Worm (Caenorhabditis elegans) whole organism, early embryonic: Measurements from ENCODE around the gene ntl-3.

Experiments
- B0310.2 ChIP-seq: sonication (generic microtip); optimal IDR thresholded peaks from 2 replicates; lab custom pipeline; 2016; ENCODE audit warnings: mild to moderate bottlenecking, missing genetic modification characterization, missing compliant biosample characterization
- F13C5.2 ChIP-seq: sonication (generic microtip); optimal IDR thresholded peaks from 2 replicates; lab custom pipeline; 2017; ENCODE audit warnings: mild to moderate bottlenecking, missing genetic modification characterization, inconsistent platforms, missing compliant biosample characterization
- aly-1 ChIP-seq: sonication (generic microtip); optimal IDR thresholded peaks from 2 replicates; lab custom pipeline; 2016; ENCODE audit warnings: missing genetic modification characterization, missing compliant biosample characterization
- ama-1 ChIP-seq: fragments of 150-350 bp; optimal IDR thresholded peaks from 2 replicates; lab custom pipeline; 2014
- ceh-13 ChIP-seq: fragments of 200-800 bp; sonication (Bioruptor generic); optimal IDR thresholded peaks from 2 replicates; lab custom pipeline; 2018; ENCODE audit warnings: mild to moderate bottlenecking, missing genetic modification characterization, missing compliant biosample characterization
- ceh-36 ChIP-seq: sonication (generic microtip); optimal IDR thresholded peaks from 2 replicates; lab custom pipeline; 2016; ENCODE audit warnings: missing genetic modification characterization, inconsistent platforms, missing compliant biosample characterization
- ets-7 ChIP-seq: sonication (generic microtip); optimal IDR thresholded peaks from 2 replicates; lab custom pipeline; 2016; ENCODE audit warnings: missing genotype, missing genetic modification characterization, missing compliant biosample characterization
- flt-1 ChIP-seq: fragments of 200-800 bp; sonication (Bioruptor generic); IDR thresholded peaks from 2 replicates; pipeline ENCODE4 v1.3.6; 2022; ENCODE audit warnings: missing genetic modification characterization, missing compliant biosample characterization
- hmbx-1 ChIP-seq: sonication (generic microtip); optimal IDR thresholded peaks from 2 replicates; lab custom pipeline; 2016; ENCODE audit warnings: mild to moderate bottlenecking, missing genetic modification characterization, missing compliant biosample characterization
- hmg-4 ChIP-seq: fragments of 200-800 bp; sonication (Bioruptor generic); optimal IDR thresholded peaks from 2 replicates; lab custom pipeline; 2018; ENCODE audit warnings: mild to moderate bottlenecking, missing genetic modification characterization, missing compliant biosample characterization
- hnd-1 ChIP-seq: sonication (generic microtip); optimal IDR thresholded peaks from 2 replicates; lab custom pipeline; 2016; ENCODE audit warnings: missing genetic modification characterization, missing compliant biosample characterization
- pes-1 ChIP-seq: fragments of 200-800 bp; sonication (Bioruptor generic); IDR thresholded peaks from 2 replicates; pipeline ENCODE4 v1.3.6; 2022; ENCODE audit warnings: missing genetic modification reagents, missing genetic modification characterization, missing compliant biosample characterization
- scrt-1 ChIP-seq: fragments of 200-800 bp; sonication (Bioruptor generic); IDR thresholded peaks from 2 replicates; pipeline ENCODE4 v1.3.6; 2022; ENCODE audit warnings: missing genetic modification characterization, missing compliant biosample characterization
- sea-1 ChIP-seq: fragments of 200-800 bp; sonication (Bioruptor generic); conservative IDR thresholded peaks from 2 replicates; pipeline ENCODE4 v1.3.6; 2022; ENCODE audit warnings: missing genetic modification characterization, missing compliant biosample characterization
- tbx-11 ChIP-seq: fragments of 200-800 bp; sonication (Bioruptor generic); IDR thresholded peaks from 2 replicates; pipeline ENCODE4 v1.3.6; 2022; ENCODE audit warnings: missing genetic modification characterization, missing compliant biosample characterization
- tbx-37 ChIP-seq: fragments of 200-800 bp; sonication (Bioruptor generic); conservative IDR thresholded peaks from 2 replicates; pipeline ENCODE4 v1.3.6; 2022; ENCODE audit warnings: missing genetic modification reagents, missing genetic modification characterization, missing compliant biosample characterization
- tra-4 ChIP-seq: sonication (generic microtip); optimal IDR thresholded peaks from 2 replicates; lab custom pipeline; 2017; ENCODE audit warnings: missing genetic modification characterization, missing compliant biosample characterization

The ntl-3 gene

DNA sequence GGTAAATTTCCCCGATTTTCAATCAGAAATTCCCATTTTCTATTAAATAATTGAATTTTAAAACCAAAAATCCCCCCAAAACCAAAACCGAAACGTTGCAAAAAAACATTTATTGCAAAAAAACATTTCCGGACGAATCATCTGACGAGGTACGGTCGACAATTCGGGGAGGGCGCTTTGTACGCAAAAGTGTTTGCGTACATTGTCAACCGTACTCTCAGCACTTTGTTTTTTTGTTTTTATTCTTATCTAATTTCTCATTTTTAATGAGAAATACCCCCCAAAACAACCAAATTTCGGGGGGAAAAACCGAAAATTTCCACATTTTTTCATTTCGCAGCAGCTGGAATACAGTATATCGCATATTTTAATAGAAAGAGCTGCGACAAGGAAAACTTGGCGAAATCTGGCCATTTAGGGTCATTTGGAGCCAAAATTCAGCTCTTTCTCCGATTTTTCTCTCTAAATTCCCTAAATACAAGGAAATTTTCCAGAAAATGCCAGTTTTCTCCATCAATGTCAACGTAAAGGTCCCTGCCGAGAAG lies 1.5 kb upstream of the ntl-3 start, which contains the start of gene mif-1:
Gene mif-1 (plus strand): TSS at position 495 of the 545 bp plus-strand sequence.
- TF ChIP-seq sea-1 (GFP tag; lab: Robert Waterston, UW) = no peak
- 0 out of 2 replicates have a peak, but pooled peaks have one; percentile 8 for TF ChIP-seq tbx-37 (GFP tag; lab: Robert Waterston, UW)

DNA sequence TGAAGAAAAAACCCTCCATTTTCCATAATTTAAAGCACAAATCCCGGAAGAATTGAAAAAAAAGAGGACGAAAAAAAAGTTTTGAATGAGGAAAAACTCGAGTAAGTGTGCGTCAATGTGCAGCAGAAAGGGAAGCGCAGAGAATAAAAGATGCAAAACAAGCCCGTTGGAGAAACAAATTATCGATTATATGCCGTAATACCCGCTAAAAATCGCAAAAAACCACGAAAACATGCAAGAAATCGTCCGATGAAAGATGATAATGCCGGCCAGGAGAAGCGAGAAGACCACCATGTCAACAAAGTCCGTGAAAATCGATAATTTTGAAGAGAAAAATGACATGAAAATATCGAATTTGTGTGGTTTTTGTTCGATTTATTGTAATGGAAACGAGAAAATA lies 749 bp upstream of the ntl-3 start:
- TF ChIP-seq tbx-11 (GFP tag; lab: Robert Waterston, UW) (no peak), ceh-36 (tag; lab: Kevin White, UChicago) (no peak)

DNA sequence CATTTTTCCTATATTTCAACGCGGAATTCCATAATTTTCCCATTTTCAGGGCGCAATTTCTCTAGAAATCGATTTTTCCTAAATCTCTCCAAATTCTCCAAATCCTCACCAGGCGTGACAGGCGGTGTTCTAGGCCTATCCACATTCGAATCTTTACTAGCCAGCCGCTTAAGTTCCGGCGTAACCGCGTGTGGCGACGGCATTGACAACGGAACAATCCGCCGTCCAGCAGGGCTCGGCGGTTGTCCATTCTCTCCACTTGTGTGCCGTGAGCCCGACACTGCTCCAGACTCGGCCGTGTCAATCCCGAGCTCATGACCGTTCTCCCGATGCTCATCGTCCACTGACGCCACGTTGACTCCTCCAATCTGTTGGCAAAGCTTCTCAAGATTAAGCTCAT lies 3.3 kb downstream of the ntl-3 start:
- no peak for TF ChIP-seq ceh-36 (tag; lab: Kevin White, UChicago)
- no peak for TF ChIP-seq F13C5.2 (tag; lab: Kevin White, UChicago)
- TF ChIP-seq flt-1 = no peak
- no peak for TF ChIP-seq ceh-13 (GFP tag; lab: Kevin White, UChicago)
- TF ChIP-seq B0310.2 (tag; lab: Kevin White, UChicago) = no peak
- no peak for TF ChIP-seq tbx-11 (GFP tag; lab: Robert Waterston, UW)
- no peak for TF ChIP-seq aly-1
- no peak for TF ChIP-seq tbx-37 (GFP tag; lab: Robert Waterston, UW)

DNA sequence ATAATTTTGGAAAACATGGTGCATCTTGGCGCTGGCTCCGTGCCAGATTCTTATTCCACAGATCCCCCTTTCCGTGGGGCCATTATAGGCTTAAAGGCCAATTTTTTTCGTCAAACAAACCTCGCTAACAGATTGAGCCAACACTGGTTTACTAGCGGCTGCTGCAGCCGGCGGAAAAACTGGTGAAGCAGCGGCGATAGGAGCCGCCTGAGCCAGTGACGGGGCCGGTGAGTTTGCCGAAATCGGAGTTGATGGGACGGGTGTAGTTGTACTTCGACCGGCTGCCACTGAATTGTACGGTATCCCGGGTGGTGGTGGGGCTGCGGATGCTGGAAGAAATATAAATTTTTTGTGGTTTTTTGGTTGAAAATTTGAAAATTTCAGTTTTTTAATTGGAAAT lies 4.5 kb downstream of the ntl-3 start:
- no peak for TF ChIP-seq tra-4 (tag; lab: Kevin White, UChicago)
- TF ChIP-seq ceh-36 (tag; lab: Kevin White, UChicago) = no peak
- TF ChIP-seq sea-1 (GFP tag; lab: Robert Waterston, UW) = no peak
- no peak for TF ChIP-seq flt-1
- no peak for TF ChIP-seq pes-1 (GFP tag; lab: Robert Waterston, UW)
- no peak for TF ChIP-seq B0310.2 (tag; lab: Kevin White, UChicago)
- TF ChIP-seq scrt-1 (GFP tag; lab: Robert Waterston, UW) = no peak
- no peak for TF ChIP-seq tbx-37 (GFP tag; lab: Robert Waterston, UW)
- no peak for TF ChIP-seq hmg-4 (GFP tag; lab: Kevin White, UChicago)
- TF ChIP-seq tbx-11 (GFP tag; lab: Robert Waterston, UW) = no peak
- no peak for TF ChIP-seq aly-1

DNA sequence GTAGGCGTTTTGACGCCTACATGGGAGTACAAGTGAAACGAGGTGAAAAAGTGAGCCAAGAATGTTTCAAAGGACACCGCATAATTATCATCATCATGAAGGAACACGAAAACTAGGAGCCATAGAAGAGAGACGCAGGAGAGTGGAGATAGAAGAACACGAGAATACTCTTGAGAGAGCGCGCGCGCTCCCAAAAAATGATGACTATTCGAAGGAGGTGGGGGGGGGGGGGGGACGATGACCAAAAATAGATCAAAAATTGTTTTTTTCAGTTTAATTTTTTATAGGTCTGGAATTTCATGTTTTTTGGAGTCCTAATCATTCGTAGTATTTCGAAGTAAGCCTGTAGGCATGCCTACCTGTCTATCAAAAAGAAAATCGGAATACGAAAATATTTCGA lies 9.5 kb downstream of the ntl-3 start:
- TF ChIP-seq ceh-36 (tag; lab: Kevin White, UChicago) (no peak), hnd-1 (tag; lab: Kevin White, UChicago) (no peak), pes-1 (GFP tag; lab: Robert Waterston, UW) (no peak), F13C5.2 (tag; lab: Kevin White, UChicago) (no peak), aly-1 (no peak), hmg-4 (GFP tag; lab: Kevin White, UChicago) (no peak), sea-1 (GFP tag; lab: Robert Waterston, UW) (no peak), tbx-11 (GFP tag; lab: Robert Waterston, UW) (no peak), flt-1 (no peak), tbx-37 (GFP tag; lab: Robert Waterston, UW) (no peak), scrt-1 (GFP tag; lab: Robert Waterston, UW) (no peak), ets-7 (tag; lab: Kevin White, UChicago) (no peak), ama-1 (lab: Kevin White, UChicago) (no peak), ceh-13 (GFP tag; lab: Kevin White, UChicago) (no peak), B0310.2 (tag; lab: Kevin White, UChicago) (no peak), hmbx-1 (tag; lab: Kevin White, UChicago) (no peak), tra-4 (tag; lab: Kevin White, UChicago) (no peak)

DNA sequence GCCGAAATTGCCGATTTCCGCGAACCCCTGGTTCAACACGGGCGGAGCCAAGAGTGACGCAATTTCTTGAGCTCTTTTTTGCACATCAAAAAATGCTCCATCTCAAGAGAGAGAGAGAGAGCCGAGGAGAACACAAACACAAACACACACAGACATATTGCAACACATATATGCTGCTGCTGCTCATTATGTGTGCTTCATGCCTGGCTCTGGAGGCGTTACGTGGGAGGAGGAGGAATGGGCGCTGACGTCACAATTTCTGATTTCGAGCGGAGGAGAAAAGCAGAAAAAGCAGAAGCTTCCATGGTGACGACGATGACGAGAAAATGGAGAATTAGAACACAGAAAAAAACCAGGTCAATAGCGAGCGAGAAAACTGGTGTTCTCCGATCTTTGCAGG lies 10.2 kb downstream of the ntl-3 start:
- TF ChIP-seq ceh-13 (GFP tag; lab: Kevin White, UChicago) = no peak

DNA sequence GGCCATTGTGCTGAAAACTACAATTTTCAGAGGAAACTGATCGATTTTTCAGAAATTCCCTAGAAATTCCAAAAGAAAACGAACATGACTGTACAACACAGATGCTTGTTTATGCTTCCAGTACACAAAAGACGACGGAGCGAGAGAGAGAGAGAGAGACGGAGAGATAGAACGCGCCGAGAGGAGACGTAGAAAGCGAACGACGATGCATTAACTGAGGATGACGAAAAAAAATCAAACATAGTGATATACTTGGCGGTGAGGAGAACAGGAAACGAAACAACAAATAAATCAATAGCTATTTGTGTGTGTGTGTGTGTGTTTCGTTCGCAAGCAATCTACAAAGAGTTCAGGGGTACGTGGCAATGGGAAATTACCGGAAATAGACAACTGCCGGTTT lies 11.5 kb downstream of the ntl-3 start:
- no peak for TF ChIP-seq tbx-37 (GFP tag; lab: Robert Waterston, UW)
- no peak for TF ChIP-seq ceh-36 (tag; lab: Kevin White, UChicago)
- no peak for TF ChIP-seq hmbx-1 (tag; lab: Kevin White, UChicago)
- TF ChIP-seq F13C5.2 (tag; lab: Kevin White, UChicago) = no peak
- no peak for TF ChIP-seq aly-1
- TF ChIP-seq tra-4 (tag; lab: Kevin White, UChicago) = no peak
- TF ChIP-seq flt-1 = no peak
- TF ChIP-seq B0310.2 (tag; lab: Kevin White, UChicago) = no peak
- no peak for TF ChIP-seq hmg-4 (GFP tag; lab: Kevin White, UChicago)
- no peak for TF ChIP-seq ets-7 (tag; lab: Kevin White, UChicago)
- no peak for TF ChIP-seq hnd-1 (tag; lab: Kevin White, UChicago)
- TF ChIP-seq ama-1 (lab: Kevin White, UChicago) = no peak
- no peak for TF ChIP-seq tbx-11 (GFP tag; lab: Robert Waterston, UW)
- no peak for TF ChIP-seq scrt-1 (GFP tag; lab: Robert Waterston, UW)

DNA sequence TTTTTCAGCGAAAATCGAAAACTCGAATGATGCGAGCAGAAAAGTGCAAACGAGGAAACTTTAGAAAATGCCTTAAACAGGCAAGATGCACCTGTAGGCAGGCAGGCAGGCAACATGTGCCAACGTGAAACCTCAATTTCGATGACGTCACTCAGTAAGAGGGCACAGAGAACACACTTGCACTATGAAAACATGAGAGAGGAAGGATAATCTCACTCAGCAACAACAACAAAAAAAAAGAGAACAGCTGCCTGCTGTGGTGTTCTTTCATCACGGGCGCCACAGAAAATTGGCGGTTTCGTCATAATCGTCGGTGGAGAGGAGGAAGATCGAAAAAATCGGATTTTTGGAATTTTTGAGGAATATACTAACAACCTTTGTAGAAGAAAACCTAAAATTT lies 12.1 kb downstream of the ntl-3 start:
- TF ChIP-seq hmg-4 (GFP tag; lab: Kevin White, UChicago) (no peak), hmbx-1 (tag; lab: Kevin White, UChicago) (no peak), F13C5.2 (tag; lab: Kevin White, UChicago) (no peak), aly-1 (no peak), ceh-13 (GFP tag; lab: Kevin White, UChicago) (no peak), flt-1 (no peak), sea-1 (GFP tag; lab: Robert Waterston, UW) (no peak), tbx-11 (GFP tag; lab: Robert Waterston, UW) (no peak), hnd-1 (tag; lab: Kevin White, UChicago) (no peak), B0310.2 (tag; lab: Kevin White, UChicago) (no peak), ama-1 (lab: Kevin White, UChicago) (no peak), pes-1 (GFP tag; lab: Robert Waterston, UW) (no peak), ets-7 (tag; lab: Kevin White, UChicago) (no peak), tra-4 (tag; lab: Kevin White, UChicago) (no peak), scrt-1 (GFP tag; lab: Robert Waterston, UW) (no peak)
